Comparison of ENCODE assay signal across 3 worm cellular contexts in genomic region chrX:14487832-14488231, ce11.
TF ChIP-seq lines count a peak whose summit lies in the region.

No protein-coding gene starts in this region.

TF ChIP-seq in whole organism, L2 larva, 48 proteins besides CTCF, POLR2A, EP300 and RAD21:
- TF ChIP-seq blmp-1 (tag; optimal IDR thresholded peaks at IDR 0.05; lab: Kevin White, UChicago; ENCODE audit: insufficient read depth): no peak
- TF ChIP-seq mab-5 (tag; optimal IDR thresholded peaks at IDR 0.05; lab: Kevin White, UChicago): peak; percentile 35
- TF ChIP-seq Y55F3AM.14 (GFP tag; optimal IDR thresholded peaks at IDR 0.05; lab: Kevin White, UChicago): no peak
- TF ChIP-seq peb-1 (tag; optimal IDR thresholded peaks at IDR 0.05; lab: Kevin White, UChicago): no peak
- TF ChIP-seq sma-3 (GFP tag; optimal IDR thresholded peaks at IDR 0.05; lab: Kevin White, UChicago): no peak
- no peak for TF ChIP-seq nhr-11 (tag; optimal IDR thresholded peaks at IDR 0.05; lab: Kevin White, UChicago)
- TF ChIP-seq mbf-1 (tag; optimal IDR thresholded peaks at IDR 0.05; lab: Kevin White, UChicago): no peak
- no peak for TF ChIP-seq ztf-11 (tag; optimal IDR thresholded peaks at IDR 0.05; lab: Kevin White, UChicago)

TF ChIP-seq in whole organism, L3 larva, 47 proteins besides CTCF, POLR2A, EP300 and RAD21:
- TF ChIP-seq ama-1 (optimal IDR thresholded peaks at IDR 0.05; lab: Kevin White, UChicago): no peak
- no peak for TF ChIP-seq jun-1 (tag; optimal IDR thresholded peaks at IDR 0.05; lab: Kevin White, UChicago)
- peak; percentile 66 for TF ChIP-seq elt-1 (tag; optimal IDR thresholded peaks at IDR 0.05; lab: Kevin White, UChicago)
- no peak for TF ChIP-seq egl-27 (tag; optimal IDR thresholded peaks at IDR 0.05; lab: Kevin White, UChicago)
- no peak for TF ChIP-seq hmg-11 (tag; optimal IDR thresholded peaks at IDR 0.05; lab: Kevin White, UChicago)
- no peak for TF ChIP-seq mdl-1 (tag; optimal IDR thresholded peaks at IDR 0.05; lab: Kevin White, UChicago)
- peak; percentile 25 for TF ChIP-seq lin-39 (tag; optimal IDR thresholded peaks at IDR 0.05; lab: Kevin White, UChicago)
- TF ChIP-seq fkh-10 (GFP tag; optimal IDR thresholded peaks at IDR 0.05; lab: Kevin White, UChicago): no peak
- TF ChIP-seq nfya-1 (tag; optimal IDR thresholded peaks at IDR 0.05; lab: Kevin White, UChicago; ENCODE audit: insufficient read depth): no peak

TF ChIP-seq in whole organism, L4 larva, 104 proteins besides CTCF, POLR2A, EP300 and RAD21:
- TF ChIP-seq unc-62 (GFP tag; optimal IDR thresholded peaks at IDR 0.05 in 1 of 2; lab: Kevin White, UChicago) (peak in 1 of 2 experiments; percentile 71), unc-62 (tag; optimal IDR thresholded peaks at IDR 0.05; lab: Kevin White, UChicago) (no peak), daf-16 (GFP tag; optimal IDR thresholded peaks at IDR 0.05; lab: Kevin White, UChicago) (no peak), daf-16 (tag; optimal IDR thresholded peaks at IDR 0.05; lab: Kevin White, UChicago) (peak; percentile 12), nhr-41 (GFP tag; IDR thresholded peaks at IDR 0.05; lab: Robert Waterston, UW) (no peak)
